Worm (Caenorhabditis elegans) whole organism, L1 larva: ENCODE data around the gene C13C4.7.

ENCODE experiments used
- C16A3.4 ChIP-seq: fragments of 150-350 bp; optimal IDR thresholded peaks from 2 replicates; lab custom pipeline; 2014; ENCODE audit warnings: missing biosample characterization, missing genetic modification characterization
- aha-1 ChIP-seq: fragments of 150-350 bp; optimal IDR thresholded peaks from 2 replicates; lab custom pipeline; 2014; ENCODE audit warnings: missing biosample characterization, missing genetic modification characterization
- ama-1 ChIP-seq: fragments of 150-350 bp; optimal IDR thresholded peaks from 2 replicates; lab custom pipeline; 2014
- blmp-1 ChIP-seq: fragments of 150-350 bp; optimal IDR thresholded peaks from 2 replicates; lab custom pipeline; 2014; ENCODE audit warnings: missing biosample characterization, missing genetic modification characterization
- efl-1 ChIP-seq, 4 experiments: fragments of 150-350 bp; optimal IDR thresholded peaks in 3 of 4; peaks in 1 of 4; 1 replicate in 1 of 4; 2 replicates in 3 of 4; lab custom pipeline; 2014; ENCODE audit warnings: missing biosample characterization in 2 of 4, missing genetic modification characterization in 2 of 4, missing genetic modification reagents in 2 of 4
- egl-27 ChIP-seq, 2 experiments: fragments of 150-350 bp in 1 of 2; sonication (generic microtip); optimal IDR thresholded peaks; 3 replicates each; lab custom pipeline; 2017 to 2018; ENCODE audit warnings: missing biosample characterization in 2 of 2, missing genetic modification characterization in 2 of 2, missing genetic modification reagents in 2 of 2
- elt-2 ChIP-seq: sonication (generic microtip); optimal IDR thresholded peaks from 2 replicates; lab custom pipeline; 2016; ENCODE audit warnings: missing genetic modification characterization, mild to moderate bottlenecking, inconsistent platforms, missing compliant biosample characterization, missing genetic modification reagents
- elt-3 ChIP-seq, 6 experiments: fragments of 150-350 bp in 1 of 6; sonication (generic microtip); optimal IDR thresholded peaks; 2 replicates each; lab custom pipeline; 2017 to 2018; ENCODE audit warnings: missing biosample characterization in 6 of 6, missing genetic modification characterization in 6 of 6, inconsistent platforms in 1 of 6
- ets-5 ChIP-seq: fragments of 200-800 bp; sonication (Bioruptor generic); IDR thresholded peaks from 2 replicates; pipeline ENCODE4 v1.3.6; 2022; ENCODE audit warnings: missing genetic modification characterization, missing compliant biosample characterization
- fkh-8 ChIP-seq: sonication (generic microtip); optimal IDR thresholded peaks from 2 replicates; lab custom pipeline; 2016; ENCODE audit warnings: mild to moderate bottlenecking, missing genetic modification characterization, missing compliant biosample characterization
- fos-1 ChIP-seq: fragments of 150-350 bp; optimal IDR thresholded peaks from 2 replicates; lab custom pipeline; 2014; ENCODE audit warnings: missing biosample characterization, missing genetic modification characterization
- hpl-2 ChIP-seq: fragments of 150-350 bp; optimal IDR thresholded peaks from 2 replicates; lab custom pipeline; 2014; ENCODE audit warnings: missing biosample characterization, missing genetic modification reagents, missing genetic modification characterization
- irx-1 ChIP-seq: sonication (generic microtip); optimal IDR thresholded peaks from 2 replicates; lab custom pipeline; 2016; ENCODE audit warnings: missing genetic modification characterization, missing compliant biosample characterization
- jun-1 ChIP-seq: fragments of 150-350 bp; optimal IDR thresholded peaks from 2 replicates; lab custom pipeline; 2014; ENCODE audit warnings: missing biosample characterization, missing genetic modification reagents, missing genetic modification characterization
- lin-13 ChIP-seq: fragments of 150-350 bp; optimal IDR thresholded peaks from 2 replicates; lab custom pipeline; 2014; ENCODE audit warnings: missing biosample characterization, missing genetic modification reagents, missing genetic modification characterization
- lin-14 ChIP-seq: fragments of 200-800 bp; sonication (Bioruptor generic); optimal IDR thresholded peaks from 2 replicates; lab custom pipeline; 2018; ENCODE audit warnings: mild to moderate bottlenecking, missing genetic modification characterization, moderate library complexity, missing compliant biosample characterization
- lin-35 ChIP-seq, 2 experiments: fragments of 150-350 bp; optimal IDR thresholded peaks; 2 replicates each; lab custom pipeline; 2014; ENCODE audit warnings: missing biosample characterization in 2 of 2, missing genetic modification characterization in 2 of 2, missing genetic modification reagents in 2 of 2
- lin-39 ChIP-seq: fragments of 150-350 bp; optimal IDR thresholded peaks from 2 replicates; lab custom pipeline; 2014; ENCODE audit warnings: missing biosample characterization, missing genetic modification reagents, missing genetic modification characterization
- lir-3 ChIP-seq: sonication (generic microtip); optimal IDR thresholded peaks from 2 replicates; lab custom pipeline; 2016; ENCODE audit warnings: mild to moderate bottlenecking, missing genetic modification characterization, moderate library complexity, missing compliant biosample characterization; ENCODE audit not compliant: poor library complexity
- lsy-2 ChIP-seq, 2 experiments: fragments of 150-350 bp; optimal IDR thresholded peaks; 2 replicates each; lab custom pipeline; 2014; ENCODE audit warnings: missing biosample characterization in 2 of 2, missing genetic modification characterization in 2 of 2
- mdl-1 ChIP-seq, 2 experiments: fragments of 150-350 bp; optimal IDR thresholded peaks; 2 replicates each; lab custom pipeline; 2014 to 2017; ENCODE audit warnings: missing biosample characterization in 2 of 2, missing genetic modification characterization in 2 of 2, inconsistent platforms in 1 of 2
- mep-1 ChIP-seq: fragments of 150-350 bp; optimal IDR thresholded peaks from 2 replicates; lab custom pipeline; 2014; ENCODE audit warnings: missing biosample characterization, missing genetic modification characterization
- nhr-11 ChIP-seq: fragments of 150-350 bp; optimal IDR thresholded peaks from 2 replicates; lab custom pipeline; 2014; ENCODE audit warnings: missing biosample characterization, missing genetic modification characterization
- nhr-12 ChIP-seq: sonication (generic microtip); optimal IDR thresholded peaks from 2 replicates; lab custom pipeline; 2017; ENCODE audit warnings: missing biosample characterization, missing genetic modification characterization
- nhr-19 ChIP-seq: fragments of 200-800 bp; sonication (Bioruptor generic); conservative IDR thresholded peaks from 2 replicates; pipeline ENCODE4 v1.3.6; 2022; ENCODE audit warnings: missing genetic modification characterization, missing compliant biosample characterization
- nhr-20 ChIP-seq: sonication (generic microtip); optimal IDR thresholded peaks from 2 replicates; lab custom pipeline; 2016; ENCODE audit warnings: mild to moderate bottlenecking, missing genetic modification characterization, missing compliant biosample characterization
- nhr-28 ChIP-seq: fragments of 150-350 bp; optimal IDR thresholded peaks from 2 replicates; lab custom pipeline; 2014; ENCODE audit warnings: missing biosample characterization, missing genetic modification characterization
- nhr-47 ChIP-seq: sonication (generic microtip); optimal IDR thresholded peaks from 2 replicates; lab custom pipeline; 2016; ENCODE audit warnings: mild to moderate bottlenecking, missing genetic modification characterization, moderate library complexity, missing compliant biosample characterization
- nhr-71 ChIP-seq: sonication (generic microtip); optimal IDR thresholded peaks from 2 replicates; lab custom pipeline; 2016; ENCODE audit warnings: mild to moderate bottlenecking, missing genetic modification characterization, moderate library complexity, missing compliant biosample characterization
- nhr-85 ChIP-seq: sonication (generic microtip); peaks from one replicate; lab custom pipeline; 2016; ENCODE audit warnings: missing genetic modification characterization, inconsistent platforms, missing compliant biosample characterization
- nhr-90 ChIP-seq: sonication (generic microtip); optimal IDR thresholded peaks from 2 replicates; lab custom pipeline; 2016; ENCODE audit warnings: mild to moderate bottlenecking, missing genetic modification characterization, missing compliant biosample characterization; ENCODE audit not compliant: poor library complexity
- pqm-1 ChIP-seq: sonication (generic microtip); optimal IDR thresholded peaks from 3 replicates; lab custom pipeline; 2017; ENCODE audit warnings: missing biosample characterization, missing genetic modification characterization
- skn-1 ChIP-seq: fragments of 150-350 bp; optimal IDR thresholded peaks from 2 replicates; lab custom pipeline; 2014; ENCODE audit warnings: missing biosample characterization, missing genetic modification characterization
- snpc-4 ChIP-seq: fragments of 150-350 bp; optimal IDR thresholded peaks from 2 replicates; lab custom pipeline; 2014; ENCODE audit warnings: missing biosample characterization, missing genetic modification characterization
- snu-23 ChIP-seq: sonication (generic microtip); optimal IDR thresholded peaks from 2 replicates; lab custom pipeline; 2016; ENCODE audit warnings: missing genetic modification characterization, missing compliant biosample characterization
- swsn-7 ChIP-seq: sonication (generic microtip); optimal IDR thresholded peaks from 2 replicates; lab custom pipeline; 2016; ENCODE audit warnings: missing genetic modification characterization, missing compliant biosample characterization
- tbx-2 ChIP-seq: sonication (generic microtip); optimal IDR thresholded peaks from 2 replicates; lab custom pipeline; 2016; ENCODE audit warnings: missing genetic modification characterization, missing compliant biosample characterization
- zag-1 ChIP-seq: fragments of 150-350 bp; optimal IDR thresholded peaks from 2 replicates; lab custom pipeline; 2014; ENCODE audit warnings: missing biosample characterization, missing genetic modification characterization
- zip-4 ChIP-seq: fragments of 200-800 bp; sonication (Bioruptor generic); optimal IDR thresholded peaks from 2 replicates; lab custom pipeline; 2018; ENCODE audit warnings: mild to moderate bottlenecking, missing genetic modification characterization, moderate library complexity, missing compliant biosample characterization
- ztf-11 ChIP-seq, 2 experiments: sonication (generic microtip); optimal IDR thresholded peaks; 2 replicates each; lab custom pipeline; 2016 to 2017; ENCODE audit warnings: missing genetic modification characterization in 2 of 2, missing biosample characterization in 1 of 2, missing compliant biosample characterization in 1 of 2

Gene C13C4.7

ce11 chrV:12098123-12098522 is 22.2 kb downstream of the C13C4.7 start, which contains the start of gene nhr-209:
nhr-209 (plus strand) TSS chrV:12098149.
- TF ChIP-seq aha-1 (tag; lab: Kevin White, UChicago) (no peak), pqm-1 (no peak), ama-1 (lab: Kevin White, UChicago) (no peak), zip-4 (GFP tag; lab: Kevin White, UChicago) (no peak), nhr-85 (tag; lab: Kevin White, UChicago) (peak; percentile 0), nhr-19 (no peak), efl-1 (optimal IDR thresholded peaks at IDR 0.05; lab: Kevin White, UChicago) (no peak), efl-1 (GFP tag; optimal IDR thresholded peaks at IDR 0.05 in 1 of 2; lab: Kevin White, UChicago) (peak in 1 of 2 experiments; percentile 86), elt-3 (tag; optimal IDR thresholded peaks at IDR 0.05; lab: Kevin White, UChicago) (peak in 1 of 6 experiments; percentile 26), nhr-20 (tag; lab: Kevin White, UChicago) (peak; percentile 25), ztf-11 (tag; optimal IDR thresholded peaks at IDR 0.05; lab: Kevin White, UChicago) (no peak)

DNA sequence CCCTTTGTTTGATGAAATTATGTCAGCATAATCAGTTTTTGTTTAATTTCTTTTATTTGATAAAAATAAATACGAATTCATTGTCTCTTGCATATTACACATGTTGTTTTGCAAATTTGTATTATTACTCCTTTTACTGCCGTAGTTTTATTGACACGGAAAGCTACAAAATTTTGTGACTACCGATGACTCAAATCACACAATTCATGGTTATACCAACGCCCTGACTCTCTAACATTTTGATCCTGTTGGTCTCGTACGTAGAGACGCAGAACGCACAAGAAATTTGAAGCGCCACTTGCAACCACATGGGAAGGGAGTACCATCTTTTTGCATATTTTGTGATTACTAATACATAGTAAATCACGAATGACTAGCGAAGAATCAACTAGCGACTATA is 24.4 kb downstream of the C13C4.7 start, which contains the start of gene nhr-207:
Gene nhr-207, plus strand, starts transcription at position 282 of the 400 bp plus-strand sequence.
- TF ChIP-seq snu-23 (GFP tag; lab: Kevin White, UChicago) (peak; percentile 6), mdl-1 (tag; optimal IDR thresholded peaks at IDR 0.05; lab: Kevin White, UChicago) (peak in 1 of 2 experiments; percentile 35), zip-4 (GFP tag; lab: Kevin White, UChicago) (no peak), nhr-28 (tag; lab: Kevin White, UChicago) (no peak), lin-14 (GFP tag; lab: Kevin White, UChicago) (peak; percentile 48), aha-1 (tag; lab: Kevin White, UChicago) (no peak), skn-1 (tag; lab: Kevin White, UChicago) (peak; percentile 34), jun-1 (tag; lab: Kevin White, UChicago) (peak; percentile 49), C16A3.4 (peak; percentile 17), lin-13 (no peak), nhr-11 (tag; lab: Kevin White, UChicago) (no peak), lsy-2 (tag; optimal IDR thresholded peaks at IDR 0.05; lab: Kevin White, UChicago) (peak in 1 of 2 experiments; percentile 5), nhr-20 (tag; lab: Kevin White, UChicago) (peak; percentile 23), pqm-1 (no peak)

DNA sequence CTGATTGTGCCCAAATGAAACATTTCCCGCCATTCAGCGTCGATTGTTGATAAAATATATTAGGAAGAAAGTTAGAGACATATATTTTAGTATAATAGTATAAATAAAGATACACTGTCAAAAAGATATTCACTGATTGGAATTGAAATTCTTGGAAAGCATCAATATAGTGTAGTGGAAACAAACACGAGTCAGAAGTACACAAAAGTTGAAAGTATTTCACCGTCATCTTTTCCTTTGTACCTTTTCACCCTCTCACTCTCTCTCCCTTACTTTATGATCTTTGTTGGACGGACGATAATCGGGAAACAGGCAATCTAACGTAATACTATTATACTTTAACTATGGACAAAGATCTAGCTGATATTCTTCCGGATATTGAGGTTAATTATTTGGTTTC is 26.3 kb downstream of the C13C4.7 start, which contains the start of gene nhr-208:
Gene nhr-208, plus strand, starts transcription at position 288 of the 400 bp plus-strand sequence.
- TF ChIP-seq blmp-1 (peak; percentile 16), nhr-20 (tag; lab: Kevin White, UChicago) (peak; percentile 50), snu-23 (GFP tag; lab: Kevin White, UChicago) (peak; percentile 2), C16A3.4 (no peak), elt-2 (no peak), snpc-4 (no peak), zag-1 (no peak), fos-1 (tag; lab: Kevin White, UChicago) (no peak), nhr-47 (no peak)

- TF ChIP-seq egl-27 (tag; optimal IDR thresholded peaks at IDR 0.05; lab: Kevin White, UChicago) (no peak), lin-39 (no peak), elt-3 (tag; optimal IDR thresholded peaks at IDR 0.05; lab: Kevin White, UChicago) (peak in 2 of 6 experiments; percentile 13 to 31), fkh-8 (no peak), lin-35 (GFP tag; optimal IDR thresholded peaks at IDR 0.05; lab: Kevin White, UChicago) (peak in 1 of 2 experiments; percentile 58), nhr-71 (peak; percentile 47), ets-5 (no peak), mdl-1 (tag; optimal IDR thresholded peaks at IDR 0.05; lab: Kevin White, UChicago) (peak in 1 of 2 experiments; percentile 40), snu-23 (GFP tag; lab: Kevin White, UChicago) (peak; percentile 52), nhr-19 (peak; percentile 21; the same call in 1 of the 2 replicates), nhr-12 (tag; lab: Kevin White, UChicago) (no peak), mep-1 (tag; lab: Kevin White, UChicago) (peak; percentile 18), nhr-90 (tag; lab: Kevin White, UChicago) (peak; percentile 11), blmp-1 (peak; percentile 45), nhr-85 (tag; lab: Kevin White, UChicago) (peak; percentile 77), swsn-7 (tag; lab: Kevin White, UChicago) (no peak), skn-1 (tag; lab: Kevin White, UChicago) (peak; percentile 10), irx-1 (tag; lab: Kevin White, UChicago) (no peak), lsy-2 (tag; optimal IDR thresholded peaks at IDR 0.05; lab: Kevin White, UChicago) (peak in 1 of 2 experiments; percentile 11), lin-14 (GFP tag; lab: Kevin White, UChicago) (peak; percentile 77), lir-3 (tag; lab: Kevin White, UChicago) (peak; percentile 17), hpl-2 (GFP tag; lab: Kevin White, UChicago) (no peak), tbx-2 (peak; percentile 9), nhr-28 (tag; lab: Kevin White, UChicago) (no peak), elt-2 (peak; percentile 22), nhr-20 (tag; lab: Kevin White, UChicago) (peak; percentile 70)
Observed at ce11 chrV:12091759-12092158, 28.5 kb downstream of the C13C4.7 start, which contains the start of gene nhr-206. nhr-206 (plus strand) TSS chrV:12092006.
